Fruit fly (Drosophila melanogaster) S2 (cell line): ENCODE results near the gene Snup.

Source experiments
- CG8478 ChIP-seq: fragments of >200 bp; optimal IDR thresholded peaks from 2 replicates; lab custom pipeline; 2018
- CTCF ChIP-seq, 2 experiments: fragments of >200 bp; optimal IDR thresholded peaks; 2 replicates each; lab custom pipeline; 2018

dm6 chr3L:2632763-2633100 lies 19.2 kb upstream of the Snup start:
- TF ChIP-seq CG8478 (lab: Kevin White, UChicago) = no peak
- no peak for TF ChIP-seq CTCF (optimal IDR thresholded peaks at IDR 0.05; lab: Kevin White, UChicago)
